Worm (Caenorhabditis elegans) whole organism, L4 larva: ENCODE measurements around the gene pmk-3.
A peak's percentile ranks its signal among the peaks of the same experiment; 100 is the strongest.

Experiments used
- F49E8.2 ChIP-seq: sonication (generic microtip); optimal IDR thresholded peaks from 2 replicates; lab custom pipeline; 2016; ENCODE audit warnings: missing compliant biosample characterization, mild to moderate bottlenecking, missing genetic modification characterization, borderline replicate concordance
- T26A8.4 ChIP-seq: fragments of 200-800 bp; sonication (Bioruptor generic); IDR thresholded peaks from 2 replicates; pipeline ENCODE4 v1.3.6; 2022; ENCODE audit warnings: missing genetic modification characterization, missing compliant biosample characterization
- Y105C5A.15 ChIP-seq: fragments of 200-800 bp; sonication (Bioruptor generic); IDR thresholded peaks from 2 replicates; pipeline ENCODE4 v1.3.6; 2022; ENCODE audit warnings: missing genetic modification characterization, missing compliant biosample characterization
- Y75B8A.6 ChIP-seq: fragments of 200-800 bp; sonication (Bioruptor generic); IDR thresholded peaks from 2 replicates; pipeline ENCODE4 v1.3.6; 2022; ENCODE audit warnings: missing genetic modification reagents, missing genetic modification characterization, missing compliant biosample characterization
- ZK546.5 ChIP-seq, 2 experiments: sonication (generic microtip); optimal IDR thresholded peaks; 2 replicates each; lab custom pipeline; 2017; ENCODE audit warnings: missing biosample characterization in 2 of 2, missing genetic modification characterization in 2 of 2
- aha-1 ChIP-seq: fragments of 150-350 bp; peaks from one replicate; lab custom pipeline; 2014; ENCODE audit warnings: missing biosample characterization, missing genetic modification characterization
- ama-1 ChIP-seq: fragments of 150-350 bp; optimal IDR thresholded peaks from 2 replicates; lab custom pipeline; 2014; ENCODE audit warnings: inconsistent platforms, mixed read lengths
- ceh-62 ChIP-seq: sonication (generic microtip); optimal IDR thresholded peaks from 2 replicates; lab custom pipeline; 2017; ENCODE audit warnings: missing biosample characterization, missing genetic modification characterization
- ctbp-1 ChIP-seq: fragments of 200-800 bp; sonication (Bioruptor generic); IDR thresholded peaks from 2 replicates; pipeline ENCODE4 v1.3.6; 2022; ENCODE audit warnings: missing genetic modification reagents, missing genetic modification characterization, missing compliant biosample characterization
- daf-12 ChIP-seq: fragments of 150-350 bp; optimal IDR thresholded peaks from 2 replicates; lab custom pipeline; 2014; ENCODE audit warnings: missing biosample characterization, missing genetic modification reagents, missing genetic modification characterization
- daf-16 ChIP-seq, 3 experiments: sonication (generic microtip); optimal IDR thresholded peaks; 2 replicates each; lab custom pipeline; 2016 to 2017; ENCODE audit warnings: missing genetic modification characterization in 3 of 3, missing genetic modification reagents in 3 of 3, mild to moderate bottlenecking in 2 of 3, missing compliant biosample characterization in 2 of 3, missing biosample characterization in 1 of 3, moderate library complexity in 1 of 3
- daf-8 ChIP-seq: fragments of 200-800 bp; sonication (Bioruptor generic); IDR thresholded peaks from 2 replicates; pipeline ENCODE4 v1.3.6; 2022; ENCODE audit warnings: missing genetic modification characterization, missing compliant biosample characterization
- dve-1 ChIP-seq: sonication (generic microtip); optimal IDR thresholded peaks from 2 replicates; lab custom pipeline; 2017; ENCODE audit warnings: antibody characterized with exemption, mild to moderate bottlenecking, missing genetic modification characterization, missing compliant biosample characterization; ENCODE audit not compliant: insufficient read depth
- egl-27 ChIP-seq: sonication (generic microtip); optimal IDR thresholded peaks from 3 replicates; lab custom pipeline; 2017; ENCODE audit warnings: missing biosample characterization, missing genetic modification reagents, missing genetic modification characterization
- fkh-10 ChIP-seq: fragments of 150-350 bp; optimal IDR thresholded peaks from 2 replicates; lab custom pipeline; 2014; ENCODE audit warnings: missing biosample characterization, missing genetic modification reagents, missing genetic modification characterization
- fos-1 ChIP-seq: fragments of 150-350 bp; optimal IDR thresholded peaks from 2 replicates; lab custom pipeline; 2014; ENCODE audit warnings: missing biosample characterization, missing genetic modification characterization
- gei-8 ChIP-seq: fragments of 200-800 bp; sonication (Bioruptor generic); optimal IDR thresholded peaks from 2 replicates; lab custom pipeline; 2018; ENCODE audit warnings: mild to moderate bottlenecking, missing genetic modification characterization, missing compliant biosample characterization
- hlh-11 ChIP-seq: fragments of 200-800 bp; sonication (Bioruptor generic); optimal IDR thresholded peaks from 2 replicates; lab custom pipeline; 2018; ENCODE audit warnings: mild to moderate bottlenecking, missing genetic modification characterization, missing compliant biosample characterization
- hlh-30 ChIP-seq: sonication (generic microtip); optimal IDR thresholded peaks from 2 replicates; lab custom pipeline; 2017; ENCODE audit warnings: antibody characterized with exemption, mild to moderate bottlenecking, missing genetic modification characterization, missing compliant biosample characterization; ENCODE audit not compliant: insufficient read depth
- lin-1 ChIP-seq: fragments of 200-800 bp; sonication (Bioruptor generic); IDR thresholded peaks from 2 replicates; pipeline ENCODE4 v1.3.6; 2022; ENCODE audit warnings: missing genetic modification reagents, missing genetic modification characterization, missing compliant biosample characterization
- lin-13 ChIP-seq: fragments of 150-350 bp; optimal IDR thresholded peaks from 2 replicates; lab custom pipeline; 2014; ENCODE audit warnings: missing biosample characterization, missing genetic modification reagents, missing genetic modification characterization
- lin-15B ChIP-seq: fragments of 150-350 bp; sonication (generic microtip); optimal IDR thresholded peaks from 3 replicates; lab custom pipeline; 2014; ENCODE audit warnings: missing biosample characterization, missing genetic modification characterization
- lin-29 ChIP-seq: fragments of 200-800 bp; sonication (Bioruptor generic); IDR thresholded peaks from 2 replicates; pipeline ENCODE4 v1.3.6; 2022; ENCODE audit warnings: missing genetic modification reagents, missing genetic modification characterization, missing compliant biosample characterization
- lin-38 ChIP-seq: fragments of 200-800 bp; sonication (Bioruptor generic); IDR thresholded peaks from 2 replicates; pipeline ENCODE4 v1.3.6; 2022; ENCODE audit warnings: missing genetic modification reagents, missing genetic modification characterization, missing compliant biosample characterization
- lin-39 ChIP-seq: fragments of 150-350 bp; optimal IDR thresholded peaks from 2 replicates; lab custom pipeline; 2014; ENCODE audit warnings: missing biosample characterization, missing genetic modification reagents, missing genetic modification characterization
- madf-5 ChIP-seq, 2 experiments: fragments of 200-800 bp; sonication (Bioruptor generic); IDR thresholded peaks; 2 replicates each; pipeline ENCODE4 v1.3.6; 2022; ENCODE audit warnings: missing compliant biosample characterization in 2 of 2, missing genetic modification characterization in 2 of 2
- madf-9 ChIP-seq: fragments of 200-800 bp; sonication (Bioruptor generic); conservative IDR thresholded peaks from 2 replicates; pipeline ENCODE4 v1.3.6; 2022; ENCODE audit warnings: missing genetic modification reagents, missing genetic modification characterization, missing compliant biosample characterization
- mdl-1 ChIP-seq, 2 experiments: fragments of 150-350 bp in 1 of 2; sonication (generic microtip) in 1 of 2; optimal IDR thresholded peaks; 2 replicates each; lab custom pipeline; 2014 to 2017; ENCODE audit warnings: missing biosample characterization in 2 of 2, missing genetic modification characterization in 2 of 2
- mep-1 ChIP-seq: fragments of 150-350 bp; sonication (generic microtip); optimal IDR thresholded peaks from 3 replicates; lab custom pipeline; 2014; ENCODE audit warnings: missing biosample characterization, missing genetic modification characterization
- mes-2 ChIP-seq: sonication (generic microtip); optimal IDR thresholded peaks from 2 replicates; lab custom pipeline; 2016; ENCODE audit warnings: missing genotype, mild to moderate bottlenecking, missing genetic modification characterization, missing compliant biosample characterization; ENCODE audit not compliant: poor library complexity, severe bottlenecking
- mxl-3 ChIP-seq: fragments of 200-800 bp; sonication (Bioruptor generic); optimal IDR thresholded peaks from 2 replicates; lab custom pipeline; 2018; ENCODE audit warnings: mild to moderate bottlenecking, missing genetic modification characterization, missing compliant biosample characterization
- nhr-11 ChIP-seq: fragments of 150-350 bp; optimal IDR thresholded peaks from 2 replicates; lab custom pipeline; 2014; ENCODE audit warnings: missing biosample characterization, missing genetic modification characterization
- nhr-25 ChIP-seq: sonication (generic microtip); optimal IDR thresholded peaks from 2 replicates; lab custom pipeline; 2017; ENCODE audit warnings: missing genetic modification characterization, mild to moderate bottlenecking, missing compliant biosample characterization, antibody characterized with exemption, moderate library complexity, borderline replicate concordance; ENCODE audit not compliant: insufficient read depth
- nhr-42 ChIP-seq: fragments of 200-800 bp; sonication (Bioruptor generic); IDR thresholded peaks from 2 replicates; pipeline ENCODE4 v1.3.6; 2022; ENCODE audit warnings: missing genetic modification characterization, missing compliant biosample characterization
- nhr-48 ChIP-seq: sonication (generic microtip); optimal IDR thresholded peaks from 2 replicates; lab custom pipeline; 2016; ENCODE audit warnings: mild to moderate bottlenecking, missing genetic modification characterization, missing compliant biosample characterization
- nhr-6 ChIP-seq: fragments of 150-350 bp; optimal IDR thresholded peaks from 2 replicates; lab custom pipeline; 2014; ENCODE audit warnings: missing biosample characterization, missing genetic modification characterization
- nhr-77 ChIP-seq: fragments of 150-350 bp; optimal IDR thresholded peaks from 2 replicates; lab custom pipeline; 2014; ENCODE audit warnings: missing biosample characterization, missing genetic modification characterization
- pha-4 ChIP-seq, 2 experiments: fragments of 150-350 bp in 1 of 2; fragments of 200-800 bp in 1 of 2; sonication (Bioruptor generic) in 1 of 2; IDR thresholded peaks in 1 of 2; optimal IDR thresholded peaks in 1 of 2; 2 replicates each; pipeline versions ENCODE4 v1.3.6 to Lab custom; 2014 to 2022; ENCODE audit warnings: missing genetic modification characterization in 2 of 2, missing genetic modification reagents in 2 of 2, missing biosample characterization in 1 of 2, missing compliant biosample characterization in 1 of 2
- rbr-2 ChIP-seq: sonication (generic microtip); optimal IDR thresholded peaks from 2 replicates; lab custom pipeline; 2016; ENCODE audit warnings: missing genotype, missing genetic modification characterization, missing compliant biosample characterization
- saeg-2 ChIP-seq: fragments of 200-800 bp; sonication (Bioruptor generic); IDR thresholded peaks from 2 replicates; pipeline ENCODE4 v1.3.6; 2022; ENCODE audit warnings: missing genetic modification reagents, missing genetic modification characterization, missing compliant biosample characterization
- sdz-12 ChIP-seq: fragments of 200-800 bp; sonication (Bioruptor generic); optimal IDR thresholded peaks from 2 replicates; lab custom pipeline; 2018; ENCODE audit warnings: mild to moderate bottlenecking, missing genetic modification characterization, missing compliant biosample characterization
- set-16 ChIP-seq: fragments of 200-800 bp; sonication (Bioruptor generic); IDR thresholded peaks from 2 replicates; pipeline ENCODE4 v1.3.6; 2022; ENCODE audit warnings: missing genetic modification reagents, missing genetic modification characterization, missing compliant biosample characterization
- snpc-4 ChIP-seq: fragments of 150-350 bp; optimal IDR thresholded peaks from 2 replicates; lab custom pipeline; 2014; ENCODE audit warnings: missing biosample characterization, missing genetic modification characterization
- tag-97 ChIP-seq: fragments of 200-800 bp; sonication (Bioruptor generic); IDR thresholded peaks from 2 replicates; pipeline ENCODE4 v1.3.6; 2022; ENCODE audit warnings: missing genetic modification characterization, missing compliant biosample characterization
- unc-130 ChIP-seq: sonication (generic microtip); optimal IDR thresholded peaks from 2 replicates; lab custom pipeline; 2016; ENCODE audit warnings: missing genetic modification reagents, missing genetic modification characterization, missing compliant biosample characterization
- unc-39 ChIP-seq: sonication (generic microtip); optimal IDR thresholded peaks from 2 replicates; lab custom pipeline; 2017; ENCODE audit warnings: missing biosample characterization, missing genetic modification characterization
- vab-7 ChIP-seq: fragments of 200-800 bp; sonication (Bioruptor generic); IDR thresholded peaks from 2 replicates; pipeline ENCODE4 v1.3.6; 2022; ENCODE audit warnings: missing genetic modification reagents, missing genetic modification characterization, missing compliant biosample characterization
- zfp-3 ChIP-seq: fragments of 200-800 bp; sonication (Bioruptor generic); conservative IDR thresholded peaks from 2 replicates; pipeline ENCODE4 v1.3.6; 2022; ENCODE audit warnings: missing genetic modification reagents, missing genetic modification characterization, missing compliant biosample characterization

pmk-3 gene

DNA sequence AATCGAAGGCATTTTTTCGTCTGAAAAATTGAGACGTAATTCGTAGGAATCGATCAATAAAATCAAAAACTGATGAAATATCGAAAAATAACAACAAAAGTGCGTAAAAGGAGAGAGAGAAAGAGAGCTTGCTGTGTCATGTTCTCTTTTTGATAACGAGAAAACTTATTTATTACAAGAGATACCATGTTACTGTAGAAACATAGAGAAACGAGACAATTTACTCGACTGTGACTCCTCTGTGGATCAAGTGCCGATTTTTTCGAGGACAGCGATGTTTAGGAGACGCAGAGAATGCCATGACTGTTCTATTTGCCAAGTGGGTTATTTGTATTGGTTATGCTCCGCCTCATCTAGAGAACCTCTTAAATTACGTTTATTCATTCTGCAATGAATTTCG, 5.5 kb upstream of the pmk-3 start, which contains the start of gene sph-1 (continued):
- TF ChIP-seq Y105C5A.15 (GFP tag; lab: Robert Waterston, UW), result no peak
- TF ChIP-seq daf-8, result no peak
- TF ChIP-seq daf-12 (tag; lab: Kevin White, UChicago), result no peak
- no peak for TF ChIP-seq madf-5 (GFP tag; IDR thresholded peaks at IDR 0.05; lab: Robert Waterston, UW)
- no peak for TF ChIP-seq lin-1
- no peak for TF ChIP-seq F49E8.2 (tag; lab: Kevin White, UChicago)
- TF ChIP-seq egl-27, result no peak
- TF ChIP-seq nhr-77 (tag; lab: Kevin White, UChicago), result peak; percentile 16
- no peak for TF ChIP-seq tag-97 (GFP tag; lab: Robert Waterston, UW)
- no peak for TF ChIP-seq T26A8.4
- no peak for TF ChIP-seq sdz-12 (GFP tag; lab: Kevin White, UChicago)
- TF ChIP-seq ceh-62 (tag; lab: Kevin White, UChicago), result no peak
- no peak for TF ChIP-seq unc-130 (GFP tag; lab: Kevin White, UChicago)
- no peak for TF ChIP-seq saeg-2 (GFP tag; lab: Robert Waterston, UW)
- TF ChIP-seq lin-29 (GFP tag; lab: Robert Waterston, UW), result no peak
- no peak; the same call in 1 of the 2 replicates for TF ChIP-seq pha-4 (GFP tag; IDR thresholded peaks at IDR 0.05; lab: Robert Waterston, UW)
- TF ChIP-seq pha-4 (tag; optimal IDR thresholded peaks at IDR 0.05; lab: Kevin White, UChicago), result peak; percentile 84
- TF ChIP-seq dve-1 (tag; lab: Kevin White, UChicago), result peak; percentile 82
- peak; percentile 75 for TF ChIP-seq mep-1 (tag; lab: Kevin White, UChicago)
- TF ChIP-seq ama-1, result peak; percentile 55
- TF ChIP-seq hlh-11 (tag; lab: Kevin White, UChicago), result peak; percentile 65
- TF ChIP-seq ZK546.5 (tag; optimal IDR thresholded peaks at IDR 0.05; lab: Kevin White, UChicago), result no peak
- TF ChIP-seq fos-1 (tag; lab: Kevin White, UChicago), result no peak
- no peak for TF ChIP-seq fkh-10 (GFP tag; lab: Kevin White, UChicago)
- TF ChIP-seq nhr-48 (tag; lab: Kevin White, UChicago), result no peak

ce11 chrIV:8136005-8136512, 3.0 kb upstream of the pmk-3 start, which contains the start of the genes isp-1 and islo-1:
Gene isp-1 (minus strand): TSS chrIV:8136055.
Gene islo-1 (plus strand): TSS chrIV:8136389.
- TF ChIP-seq lin-39 (tag; lab: Kevin White, UChicago) (no peak), madf-9 (no peak), egl-27 (no peak), gei-8 (GFP tag; lab: Kevin White, UChicago) (no peak), mdl-1 (tag; optimal IDR thresholded peaks at IDR 0.05; lab: Kevin White, UChicago) (peak in 1 of 2 experiments; percentile 77), lin-38 (GFP tag; lab: Robert Waterston, UW) (peak; percentile 91), lin-1 (no peak), lin-13 (GFP tag; lab: Kevin White, UChicago) (peak; percentile 27), set-16 (no peak), ama-1 (peak; percentile 75), vab-7 (GFP tag; lab: Robert Waterston, UW) (no peak), unc-39 (no peak), fkh-10 (GFP tag; lab: Kevin White, UChicago) (no peak), rbr-2 (tag; lab: Kevin White, UChicago) (peak; percentile 29), nhr-25 (tag; lab: Kevin White, UChicago) (peak; percentile 33), daf-8 (no peak), nhr-42 (GFP tag; lab: Robert Waterston, UW) (no peak), snpc-4 (tag; lab: Kevin White, UChicago) (no peak), nhr-11 (tag; lab: Kevin White, UChicago) (peak; percentile 19), nhr-77 (tag; lab: Kevin White, UChicago) (peak; percentile 41), hlh-30 (tag; lab: Kevin White, UChicago) (peak; percentile 82), mxl-3 (GFP tag; lab: Kevin White, UChicago) (peak; percentile 11), mes-2 (peak; percentile 82), daf-16 (GFP tag; optimal IDR thresholded peaks at IDR 0.05; lab: Kevin White, UChicago) (no peak), daf-16 (tag; optimal IDR thresholded peaks at IDR 0.05; lab: Kevin White, UChicago) (peak; percentile 55), nhr-6 (peak; percentile 63), ctbp-1 (GFP tag; lab: Robert Waterston, UW) (no peak), zfp-3 (GFP tag; lab: Robert Waterston, UW) (no peak), lin-15B (tag; lab: Kevin White, UChicago) (peak; percentile 1), aha-1 (tag; lab: Kevin White, UChicago) (peak; percentile 91), pha-4 (GFP tag; IDR thresholded peaks at IDR 0.05; lab: Robert Waterston, UW) (no peak), pha-4 (tag; optimal IDR thresholded peaks at IDR 0.05; lab: Kevin White, UChicago) (peak; percentile 35), Y75B8A.6 (GFP tag; lab: Robert Waterston, UW) (no peak)
